Fruit fly (Drosophila melanogaster) whole organism, prepupa: Measurements from ENCODE around the gene Cyp313a2.

ENCODE experiments used
- Blimp-1 ChIP-seq: fragments of 200-800 bp; sonication (Bioruptor generic); optimal IDR thresholded peaks from 3 replicates; lab custom pipeline; 2017; ENCODE audit warnings: missing biosample characterization, missing genetic modification characterization, mild to moderate bottlenecking, moderate library complexity, missing genetic modification reagents
- CG11762 ChIP-seq: fragments of 200-800 bp; sonication (Bioruptor generic); optimal IDR thresholded peaks from 3 replicates; lab custom pipeline; 2016; ENCODE audit warnings: missing biosample characterization, missing genetic modification characterization; ENCODE audit not compliant: insufficient read depth
- Hr39 ChIP-seq: fragments of 200-800 bp; sonication (Bioruptor generic); optimal IDR thresholded peaks from 2 replicates; lab custom pipeline; 2016; ENCODE audit warnings: missing biosample characterization, missing genetic modification characterization
- Lpt ChIP-seq: fragments of 200-800 bp; sonication (Bioruptor generic); optimal IDR thresholded peaks from 3 replicates; lab custom pipeline; 2016; ENCODE audit warnings: missing biosample characterization, missing genetic modification characterization
- salr ChIP-seq, 2 experiments: fragments of 200-800 bp; sonication (Bioruptor generic); optimal IDR thresholded peaks; 3 replicates each; lab custom pipeline; 2016 to 2018; ENCODE audit warnings: missing biosample characterization in 2 of 2, missing genetic modification characterization in 2 of 2, mild to moderate bottlenecking in 1 of 2

- TF ChIP-seq Lpt (GFP tag; lab: Kevin White, UChicago) (no peak), Blimp-1 (no peak), Hr39 (GFP tag; lab: Kevin White, UChicago) (peak; percentile 16), CG11762 (no peak), salr (GFP tag; optimal IDR thresholded peaks at IDR 0.05; lab: Kevin White, UChicago) (no peak)
Measured at dm6 chr3R:12196100-12196499, 40.6 kb downstream of the Cyp313a2 start.
